Worm (Caenorhabditis elegans) whole organism, L4 larva: Measurements from ENCODE around the gene iffb-1.

ENCODE experiments used
- F10B5.3 ChIP-seq: sonication (generic microtip); optimal IDR thresholded peaks from 2 replicates; lab custom pipeline; 2016; ENCODE audit warnings: mild to moderate bottlenecking, missing genetic modification characterization, missing compliant biosample characterization
- F26F4.8 ChIP-seq: fragments of 200-800 bp; sonication (Bioruptor generic); conservative IDR thresholded peaks from 2 replicates; pipeline ENCODE4 v1.3.6; 2022; ENCODE audit warnings: missing genetic modification characterization, missing compliant biosample characterization
- F49E8.2 ChIP-seq: sonication (generic microtip); optimal IDR thresholded peaks from 2 replicates; lab custom pipeline; 2016; ENCODE audit warnings: missing compliant biosample characterization, mild to moderate bottlenecking, missing genetic modification characterization, borderline replicate concordance
- T20F7.1 ChIP-seq: fragments of 200-800 bp; sonication (Bioruptor generic); optimal IDR thresholded peaks from 2 replicates; lab custom pipeline; 2018; ENCODE audit warnings: mild to moderate bottlenecking, missing genetic modification characterization, missing compliant biosample characterization
- Y48G9A.11 ChIP-seq: fragments of 200-800 bp; sonication (Bioruptor generic); IDR thresholded peaks from 2 replicates; pipeline ENCODE4 v1.3.6; 2022; ENCODE audit warnings: missing genetic modification reagents, missing genetic modification characterization, missing compliant biosample characterization
- Y75B8A.6 ChIP-seq: fragments of 200-800 bp; sonication (Bioruptor generic); IDR thresholded peaks from 2 replicates; pipeline ENCODE4 v1.3.6; 2022; ENCODE audit warnings: missing genetic modification reagents, missing genetic modification characterization, missing compliant biosample characterization
- ZK337.2 ChIP-seq: fragments of 200-800 bp; sonication (Bioruptor generic); IDR thresholded peaks from 2 replicates; pipeline ENCODE4 v1.3.6; 2022; ENCODE audit warnings: missing genetic modification reagents, missing genetic modification characterization, missing compliant biosample characterization
- aha-1 ChIP-seq: fragments of 150-350 bp; peaks from one replicate; lab custom pipeline; 2014; ENCODE audit warnings: missing biosample characterization, missing genetic modification characterization
- aly-2 ChIP-seq: sonication (generic microtip); optimal IDR thresholded peaks from 2 replicates; lab custom pipeline; 2018; ENCODE audit warnings: missing biosample characterization, missing genetic modification characterization
- attf-4 ChIP-seq: sonication (generic microtip); optimal IDR thresholded peaks from 3 replicates; lab custom pipeline; 2017; ENCODE audit warnings: missing biosample characterization, missing genetic modification characterization
- ceh-82 ChIP-seq: sonication (generic microtip); optimal IDR thresholded peaks from 2 replicates; lab custom pipeline; 2017; ENCODE audit warnings: missing biosample characterization, missing genetic modification characterization
- cey-2 ChIP-seq: sonication (generic microtip); optimal IDR thresholded peaks from 3 replicates; lab custom pipeline; 2017; ENCODE audit warnings: missing genetic modification characterization, mild to moderate bottlenecking, missing compliant biosample characterization, antibody characterized with exemption, borderline replicate concordance; ENCODE audit not compliant: insufficient read depth
- ctbp-1 ChIP-seq: fragments of 200-800 bp; sonication (Bioruptor generic); IDR thresholded peaks from 2 replicates; pipeline ENCODE4 v1.3.6; 2022; ENCODE audit warnings: missing genetic modification reagents, missing genetic modification characterization, missing compliant biosample characterization
- daf-12 ChIP-seq: fragments of 150-350 bp; optimal IDR thresholded peaks from 2 replicates; lab custom pipeline; 2014; ENCODE audit warnings: missing biosample characterization, missing genetic modification reagents, missing genetic modification characterization
- daf-16 ChIP-seq, 3 experiments: sonication (generic microtip); optimal IDR thresholded peaks; 2 replicates each; lab custom pipeline; 2016 to 2017; ENCODE audit warnings: missing genetic modification characterization in 3 of 3, missing genetic modification reagents in 3 of 3, mild to moderate bottlenecking in 2 of 3, missing compliant biosample characterization in 2 of 3, missing biosample characterization in 1 of 3, moderate library complexity in 1 of 3
- dmd-6 ChIP-seq: fragments of 200-800 bp; sonication (Bioruptor generic); IDR thresholded peaks from 2 replicates; pipeline ENCODE4 v1.3.6; 2022; ENCODE audit warnings: missing genetic modification reagents, missing genetic modification characterization, missing compliant biosample characterization
- dmd-8 ChIP-seq: fragments of 200-800 bp; sonication (Bioruptor generic); IDR thresholded peaks from 2 replicates; pipeline ENCODE4 v1.3.6; 2022; ENCODE audit warnings: missing genetic modification characterization, missing compliant biosample characterization
- dpl-1 ChIP-seq: fragments of 150-350 bp; optimal IDR thresholded peaks from 2 replicates; lab custom pipeline; 2014; ENCODE audit warnings: missing biosample characterization, missing genetic modification reagents, missing genetic modification characterization
- gei-8 ChIP-seq: fragments of 200-800 bp; sonication (Bioruptor generic); optimal IDR thresholded peaks from 2 replicates; lab custom pipeline; 2018; ENCODE audit warnings: mild to moderate bottlenecking, missing genetic modification characterization, missing compliant biosample characterization
- hlh-11 ChIP-seq: fragments of 200-800 bp; sonication (Bioruptor generic); optimal IDR thresholded peaks from 2 replicates; lab custom pipeline; 2018; ENCODE audit warnings: mild to moderate bottlenecking, missing genetic modification characterization, missing compliant biosample characterization
- hlh-30 ChIP-seq: sonication (generic microtip); optimal IDR thresholded peaks from 2 replicates; lab custom pipeline; 2017; ENCODE audit warnings: antibody characterized with exemption, mild to moderate bottlenecking, missing genetic modification characterization, missing compliant biosample characterization; ENCODE audit not compliant: insufficient read depth
- lin-13 ChIP-seq: fragments of 150-350 bp; optimal IDR thresholded peaks from 2 replicates; lab custom pipeline; 2014; ENCODE audit warnings: missing biosample characterization, missing genetic modification reagents, missing genetic modification characterization
- lin-29 ChIP-seq: fragments of 200-800 bp; sonication (Bioruptor generic); IDR thresholded peaks from 2 replicates; pipeline ENCODE4 v1.3.6; 2022; ENCODE audit warnings: missing genetic modification reagents, missing genetic modification characterization, missing compliant biosample characterization
- lin-39 ChIP-seq: fragments of 150-350 bp; optimal IDR thresholded peaks from 2 replicates; lab custom pipeline; 2014; ENCODE audit warnings: missing biosample characterization, missing genetic modification reagents, missing genetic modification characterization
- lir-3 ChIP-seq: sonication (generic microtip); optimal IDR thresholded peaks from 2 replicates; lab custom pipeline; 2016; ENCODE audit warnings: mild to moderate bottlenecking, missing genetic modification characterization, missing compliant biosample characterization
- lsy-2 ChIP-seq, 2 experiments: fragments of 150-350 bp in 1 of 2; sonication (generic microtip) in 1 of 2; optimal IDR thresholded peaks; 2 replicates each; lab custom pipeline; 2014 to 2017; ENCODE audit warnings: missing biosample characterization in 2 of 2, missing genetic modification characterization in 2 of 2
- madf-5 ChIP-seq, 2 experiments: fragments of 200-800 bp; sonication (Bioruptor generic); IDR thresholded peaks; 2 replicates each; pipeline ENCODE4 v1.3.6; 2022; ENCODE audit warnings: missing compliant biosample characterization in 2 of 2, missing genetic modification characterization in 2 of 2
- mep-1 ChIP-seq: fragments of 150-350 bp; sonication (generic microtip); optimal IDR thresholded peaks from 3 replicates; lab custom pipeline; 2014; ENCODE audit warnings: missing biosample characterization, missing genetic modification characterization
- nhr-10 ChIP-seq: fragments of 150-350 bp; optimal IDR thresholded peaks from 2 replicates; lab custom pipeline; 2014; ENCODE audit warnings: missing biosample characterization, missing genetic modification characterization
- nhr-11 ChIP-seq: fragments of 150-350 bp; optimal IDR thresholded peaks from 2 replicates; lab custom pipeline; 2014; ENCODE audit warnings: missing biosample characterization, missing genetic modification characterization
- nhr-111 ChIP-seq: fragments of 200-800 bp; sonication (Bioruptor generic); optimal IDR thresholded peaks from 2 replicates; lab custom pipeline; 2018; ENCODE audit warnings: mild to moderate bottlenecking, missing genetic modification characterization, missing compliant biosample characterization
- nhr-237 ChIP-seq: sonication (generic microtip); optimal IDR thresholded peaks from 2 replicates; lab custom pipeline; 2017; ENCODE audit warnings: missing biosample characterization, missing genetic modification characterization
- nhr-25 ChIP-seq: sonication (generic microtip); optimal IDR thresholded peaks from 2 replicates; lab custom pipeline; 2017; ENCODE audit warnings: missing genetic modification characterization, mild to moderate bottlenecking, missing compliant biosample characterization, antibody characterized with exemption, moderate library complexity, borderline replicate concordance; ENCODE audit not compliant: insufficient read depth
- nhr-6 ChIP-seq: fragments of 150-350 bp; optimal IDR thresholded peaks from 2 replicates; lab custom pipeline; 2014; ENCODE audit warnings: missing biosample characterization, missing genetic modification characterization
- nhr-77 ChIP-seq: fragments of 150-350 bp; optimal IDR thresholded peaks from 2 replicates; lab custom pipeline; 2014; ENCODE audit warnings: missing biosample characterization, missing genetic modification characterization
- pha-4 ChIP-seq, 2 experiments: fragments of 150-350 bp in 1 of 2; fragments of 200-800 bp in 1 of 2; sonication (Bioruptor generic) in 1 of 2; IDR thresholded peaks in 1 of 2; optimal IDR thresholded peaks in 1 of 2; 2 replicates each; pipeline versions ENCODE4 v1.3.6 to Lab custom; 2014 to 2022; ENCODE audit warnings: missing genetic modification characterization in 2 of 2, missing genetic modification reagents in 2 of 2, missing biosample characterization in 1 of 2, missing compliant biosample characterization in 1 of 2
- rbr-2 ChIP-seq: sonication (generic microtip); optimal IDR thresholded peaks from 2 replicates; lab custom pipeline; 2016; ENCODE audit warnings: missing genotype, missing genetic modification characterization, missing compliant biosample characterization
- saeg-2 ChIP-seq: fragments of 200-800 bp; sonication (Bioruptor generic); IDR thresholded peaks from 2 replicates; pipeline ENCODE4 v1.3.6; 2022; ENCODE audit warnings: missing genetic modification reagents, missing genetic modification characterization, missing compliant biosample characterization
- snpc-1.2 ChIP-seq: fragments of 200-800 bp; sonication (Bioruptor generic); IDR thresholded peaks from 2 replicates; pipeline ENCODE4 v1.3.6; 2022; ENCODE audit warnings: missing genetic modification reagents, missing genetic modification characterization, missing compliant biosample characterization
- snpc-4 ChIP-seq: fragments of 150-350 bp; optimal IDR thresholded peaks from 2 replicates; lab custom pipeline; 2014; ENCODE audit warnings: missing biosample characterization, missing genetic modification characterization
- unc-39 ChIP-seq: sonication (generic microtip); optimal IDR thresholded peaks from 2 replicates; lab custom pipeline; 2017; ENCODE audit warnings: missing biosample characterization, missing genetic modification characterization
- ztf-7 ChIP-seq: fragments of 150-350 bp; optimal IDR thresholded peaks from 2 replicates; lab custom pipeline; 2014; ENCODE audit warnings: missing biosample characterization, missing genetic modification characterization

iffb-1 gene

ce11 chrIII:2349956-2350355, 35.7 kb downstream of the iffb-1 start:
- TF ChIP-seq nhr-10 (tag; lab: Kevin White, UChicago) (no peak), aha-1 (tag; lab: Kevin White, UChicago) (no peak), snpc-4 (tag; lab: Kevin White, UChicago) (no peak), lir-3 (tag; lab: Kevin White, UChicago) (no peak), cey-2 (tag; lab: Kevin White, UChicago) (no peak), nhr-111 (GFP tag; lab: Kevin White, UChicago) (no peak), ctbp-1 (no peak)

DNA sequence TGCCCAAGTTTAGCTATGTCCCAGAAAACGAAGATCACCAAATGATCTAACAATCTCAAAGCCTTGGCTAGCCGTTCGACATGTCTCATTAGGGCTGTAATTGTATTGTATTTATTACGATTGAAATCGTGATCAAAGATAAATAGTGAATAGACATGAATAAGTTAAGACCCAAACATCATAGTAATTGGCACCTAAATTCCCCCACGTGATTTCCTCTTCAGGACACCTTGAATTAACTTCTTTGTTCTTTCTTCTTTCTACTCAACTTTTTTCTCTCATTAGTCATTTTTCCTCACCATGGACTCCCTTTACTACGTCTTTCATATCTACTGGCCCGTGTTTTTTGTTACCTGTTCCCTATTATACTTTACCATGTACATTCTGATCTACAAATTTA, 48.4 kb downstream of the iffb-1 start, which contains the start of gene srd-69:
srd-69 (plus strand) TSS at position 301 of the 400 bp plus-strand sequence.
- no peak for TF ChIP-seq hlh-11
- TF ChIP-seq unc-39 (tag; lab: Kevin White, UChicago) = no peak
- TF ChIP-seq ceh-82 (tag; lab: Kevin White, UChicago) = no peak
- no peak for TF ChIP-seq F26F4.8 (GFP tag; lab: Robert Waterston, UW)
- TF ChIP-seq snpc-1.2 (GFP tag; lab: Robert Waterston, UW) = no peak
- no peak for TF ChIP-seq snpc-4 (tag; lab: Kevin White, UChicago)
- TF ChIP-seq ZK337.2 (GFP tag; lab: Robert Waterston, UW) = no peak
- no peak for TF ChIP-seq daf-12 (tag; lab: Kevin White, UChicago)
- TF ChIP-seq, all 104 proteins: peak for 0

DNA sequence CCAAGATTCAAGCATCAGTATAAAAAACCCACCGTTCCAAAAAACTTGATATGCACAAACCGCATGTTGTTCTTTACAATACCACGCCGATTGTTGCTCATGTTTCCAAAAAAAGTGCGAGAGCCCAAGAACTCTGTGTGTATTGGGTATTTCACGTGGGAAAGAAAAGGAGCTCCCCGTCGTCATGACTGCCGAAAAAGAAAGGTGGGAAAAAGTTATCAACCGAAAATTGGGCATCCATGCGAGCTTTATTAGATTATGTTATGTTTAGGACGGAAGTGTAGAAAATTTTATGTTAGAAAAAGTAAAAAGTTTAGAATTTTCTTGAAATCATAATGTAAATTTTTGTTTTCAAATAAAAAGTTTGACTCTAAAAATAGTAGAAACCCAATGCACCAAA, 54.2 kb downstream of the iffb-1 start, which contains the start of gene H04J21.4:
H04J21.4 (minus strand) TSS at position 101 of the 400 bp plus-strand sequence.
- TF ChIP-seq Y75B8A.6 (GFP tag; lab: Robert Waterston, UW) (no peak), aha-1 (tag; lab: Kevin White, UChicago) (peak; percentile 88)
- TF ChIP-seq, all 104 proteins: peak for 1

DNA sequence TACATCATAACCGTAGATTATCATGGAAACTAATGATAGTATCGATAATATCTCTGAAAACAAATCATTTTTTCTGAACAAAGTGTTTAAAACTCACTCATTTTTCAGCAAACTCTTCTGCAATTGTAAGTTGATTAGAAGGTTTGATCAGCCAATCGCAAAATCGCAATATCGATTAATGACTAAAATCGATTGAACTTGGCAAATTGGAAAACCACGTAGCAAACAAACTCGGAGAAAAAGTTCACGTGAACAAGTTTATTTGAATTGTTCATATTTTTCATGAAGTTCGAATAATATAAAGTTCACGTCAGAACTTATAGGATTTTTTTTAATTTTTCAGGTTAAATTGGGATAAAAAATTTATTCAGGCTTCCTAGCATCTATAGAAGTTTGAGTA, 57.6 kb downstream of the iffb-1 start, which contains the start of gene H04J21.1:
H04J21.1 (minus strand) TSS at position 101 of the 400 bp plus-strand sequence.
- TF ChIP-seq ztf-7 (tag; lab: Kevin White, UChicago) (no peak), nhr-25 (no peak), aha-1 (tag; lab: Kevin White, UChicago) (peak; percentile 11)

ce11 chrIII:2375918-2376317, 61.7 kb downstream of the iffb-1 start, which contains the start of gene H14E04.2:
TSS of gene H14E04.2 (plus strand) at chrIII:2376193.
- no peak for TF ChIP-seq daf-16 (GFP tag; optimal IDR thresholded peaks at IDR 0.05; lab: Kevin White, UChicago)
- TF ChIP-seq daf-16 (tag; optimal IDR thresholded peaks at IDR 0.05; lab: Kevin White, UChicago) = no peak
- no peak; the same call in 1 of the 2 replicates for TF ChIP-seq dmd-6
- TF ChIP-seq aly-2 = no peak
- TF ChIP-seq hlh-30 (tag; lab: Kevin White, UChicago) = peak; percentile 49
- TF ChIP-seq nhr-25 = peak; percentile 45
- peak; percentile 26 for TF ChIP-seq nhr-11 (tag; lab: Kevin White, UChicago)
- TF ChIP-seq lin-29 (GFP tag; lab: Robert Waterston, UW) = no peak
- TF ChIP-seq F10B5.3 = no peak
- no peak for TF ChIP-seq F49E8.2 (tag; lab: Kevin White, UChicago)
- TF ChIP-seq attf-4 (tag; lab: Kevin White, UChicago) = no peak
- TF ChIP-seq hlh-11 = no peak
- TF ChIP-seq mep-1 (tag; lab: Kevin White, UChicago) = peak; percentile 59
- peak; percentile 26 for TF ChIP-seq nhr-6 (tag; lab: Kevin White, UChicago)
- peak; percentile 11 to 88 for TF ChIP-seq lsy-2 (tag; optimal IDR thresholded peaks at IDR 0.05; lab: Kevin White, UChicago)
- TF ChIP-seq saeg-2 = no peak
- TF ChIP-seq dpl-1 (GFP tag; lab: Kevin White, UChicago) = peak; percentile 97
- TF ChIP-seq lin-13 (GFP tag; lab: Kevin White, UChicago) = peak; percentile 67
- peak; percentile 35; the same call in 1 of the 2 replicates for TF ChIP-seq pha-4 (GFP tag; IDR thresholded peaks at IDR 0.05; lab: Robert Waterston, UW)
- no peak for TF ChIP-seq pha-4 (tag; optimal IDR thresholded peaks at IDR 0.05; lab: Kevin White, UChicago)
- no peak for TF ChIP-seq dmd-8 (GFP tag; lab: Robert Waterston, UW)
- no peak for TF ChIP-seq madf-5 (GFP tag; IDR thresholded peaks at IDR 0.05; lab: Robert Waterston, UW)
- peak; percentile 97 for TF ChIP-seq T20F7.1 (GFP tag; lab: Kevin White, UChicago)
- TF ChIP-seq nhr-237 = no peak
- TF ChIP-seq lin-39 (tag; lab: Kevin White, UChicago) = no peak
- peak; percentile 87 for TF ChIP-seq aha-1 (tag; lab: Kevin White, UChicago)
- TF ChIP-seq snpc-4 (tag; lab: Kevin White, UChicago) = no peak
- peak; percentile 95 for TF ChIP-seq Y48G9A.11
- TF ChIP-seq nhr-77 (tag; lab: Kevin White, UChicago) = no peak
- peak; percentile 44 for TF ChIP-seq rbr-2 (tag; lab: Kevin White, UChicago)
- TF ChIP-seq gei-8 (GFP tag; lab: Kevin White, UChicago) = no peak
